Worm (Caenorhabditis elegans): ENCODE results near the gene srx-6.

The srx-6 gene

DNA sequence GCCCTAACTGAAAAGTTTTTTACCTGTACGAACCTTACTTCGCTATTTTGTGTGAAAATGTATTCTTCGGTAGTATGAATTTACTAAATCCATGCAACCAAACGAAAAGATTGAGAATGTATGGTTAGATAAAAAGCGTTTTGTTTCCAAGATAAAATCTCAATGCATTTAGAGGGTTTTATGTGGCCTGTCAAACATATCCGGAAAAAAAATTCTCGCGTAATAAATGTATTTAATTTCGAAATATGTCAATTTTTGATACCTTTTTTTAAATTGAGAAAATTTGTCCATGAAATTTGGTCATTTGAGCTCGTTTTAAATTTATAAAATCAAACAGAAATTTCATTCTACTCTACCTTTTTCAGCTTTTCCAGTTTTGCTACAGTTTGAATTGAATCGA is 17.9 kb downstream of the srx-6 start, which contains the start of gene F07G11.4:
TSS of gene F07G11.4 (minus strand) at position 101 of the 400 bp plus-strand sequence.
- TF ChIP-seq lag-1 (GFP tag; IDR thresholded peaks at IDR 0.05) (no peak), ztf-6 (GFP tag; IDR thresholded peaks at IDR 0.05) (no peak), ceh-91 (GFP tag; IDR thresholded peaks at IDR 0.05) (no peak), efl-1 (GFP tag; optimal IDR thresholded peaks at IDR 0.05) (no peak), chd-7 (tag; optimal IDR thresholded peaks at IDR 0.05) (no peak), unc-62 (GFP tag; optimal IDR thresholded peaks at IDR 0.05) (no peak), athp-1 (tag; optimal IDR thresholded peaks at IDR 0.05) (no peak), ekl-4 (GFP tag; IDR thresholded peaks at IDR 0.05) (no peak), T26A5.8 (tag; optimal IDR thresholded peaks at IDR 0.05) (no peak), ets-4 (GFP tag; optimal IDR thresholded peaks at IDR 0.05) (no peak), rpc-1 (optimal IDR thresholded peaks at IDR 0.05) (no peak), rpc-1 (tag; optimal IDR thresholded peaks at IDR 0.05) (no peak), lin-54 (GFP tag; optimal IDR thresholded peaks at IDR 0.05) (no peak), madf-10 (tag; optimal IDR thresholded peaks at IDR 0.05) (no peak), Y53F4B.3 (GFP tag; IDR thresholded peaks at IDR 0.05) (no peak), B0035.1 (tag; optimal IDR thresholded peaks at IDR 0.05) (no peak)

DNA sequence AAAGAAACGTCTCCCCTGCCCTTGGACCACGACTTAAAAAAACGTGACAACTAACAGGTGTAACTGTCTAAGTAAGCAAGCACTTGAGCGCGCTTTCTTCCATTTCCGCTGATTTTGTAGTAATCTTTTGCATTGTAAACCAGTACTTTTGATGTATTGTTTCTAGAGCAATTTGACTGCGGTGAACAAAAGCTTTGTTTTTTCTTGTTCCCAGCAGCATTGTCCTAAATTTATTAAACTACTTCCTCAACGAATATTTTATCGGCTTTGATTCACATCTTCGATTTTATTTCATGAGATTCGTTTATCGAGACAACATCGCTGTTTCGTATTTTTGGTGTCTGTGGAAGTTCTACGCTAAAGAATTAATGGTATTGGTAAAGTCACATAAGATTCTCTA is 24.4 kb downstream of the srx-6 start, which contains the start of gene C13A2.1:
TSS of gene C13A2.1 (plus strand) at position 301 of the 400 bp plus-strand sequence.
- TF ChIP-seq B0035.1 (tag; optimal IDR thresholded peaks at IDR 0.05), result no peak
- TF ChIP-seq efl-1 (GFP tag; optimal IDR thresholded peaks at IDR 0.05), result no peak
- no peak for TF ChIP-seq C06A6.2 (GFP tag; conservative IDR thresholded peaks at IDR 0.05)
- no peak for TF ChIP-seq hmg-1.2 (GFP tag; IDR thresholded peaks at IDR 0.05)

DNA sequence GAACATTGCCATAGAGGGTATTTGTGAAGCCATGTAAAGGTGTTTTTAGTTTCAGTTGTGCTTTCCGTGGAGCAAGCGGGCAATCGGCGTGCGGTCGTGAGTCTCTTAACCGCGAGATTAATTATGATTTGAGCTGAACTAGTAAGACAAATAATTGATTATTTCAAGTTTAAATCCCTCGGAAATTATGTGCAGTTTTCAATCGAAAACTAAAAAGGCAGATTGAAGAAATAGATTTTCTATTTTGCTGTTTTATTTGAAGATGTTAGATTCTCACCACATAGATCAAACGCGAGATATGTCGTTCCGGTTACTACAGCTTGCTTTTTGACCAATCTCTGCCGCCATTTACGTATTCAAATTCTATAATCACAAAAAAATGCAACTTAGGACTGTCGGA is 31.1 kb downstream of the srx-6 start, which contains the start of gene C13A2.3:
TSS of gene C13A2.3 (plus strand) at position 301 of the 400 bp plus-strand sequence.
- no peak for TF ChIP-seq tlf-1 (GFP tag; optimal IDR thresholded peaks at IDR 0.05)
- TF ChIP-seq madf-3 (GFP tag; IDR thresholded peaks at IDR 0.05), result no peak
- no peak for TF ChIP-seq F52B5.7 (tag; optimal IDR thresholded peaks at IDR 0.05)
- no peak for TF ChIP-seq athp-1 (tag; optimal IDR thresholded peaks at IDR 0.05)
- TF ChIP-seq aptf-3 (GFP tag; IDR thresholded peaks at IDR 0.05), result no peak
- TF ChIP-seq ama-1 (optimal IDR thresholded peaks at IDR 0.05), result no peak
- no peak for TF ChIP-seq ama-1 (GFP tag; optimal IDR thresholded peaks at IDR 0.05)
- no peak for TF ChIP-seq sdz-38 (tag; optimal IDR thresholded peaks at IDR 0.05)
- no peak for TF ChIP-seq F22D6.2 (tag; optimal IDR thresholded peaks at IDR 0.05)
- TF ChIP-seq snpc-4 (GFP tag; optimal IDR thresholded peaks at IDR 0.05), result no peak
- no peak for TF ChIP-seq snpc-4 (tag; optimal IDR thresholded peaks at IDR 0.05)
- no peak for TF ChIP-seq mes-4 (tag; optimal IDR thresholded peaks at IDR 0.05)
- TF ChIP-seq mcd-1 (GFP tag; IDR thresholded peaks at IDR 0.05), result no peak
- no peak for TF ChIP-seq ztf-6 (GFP tag; IDR thresholded peaks at IDR 0.05)

DNA sequence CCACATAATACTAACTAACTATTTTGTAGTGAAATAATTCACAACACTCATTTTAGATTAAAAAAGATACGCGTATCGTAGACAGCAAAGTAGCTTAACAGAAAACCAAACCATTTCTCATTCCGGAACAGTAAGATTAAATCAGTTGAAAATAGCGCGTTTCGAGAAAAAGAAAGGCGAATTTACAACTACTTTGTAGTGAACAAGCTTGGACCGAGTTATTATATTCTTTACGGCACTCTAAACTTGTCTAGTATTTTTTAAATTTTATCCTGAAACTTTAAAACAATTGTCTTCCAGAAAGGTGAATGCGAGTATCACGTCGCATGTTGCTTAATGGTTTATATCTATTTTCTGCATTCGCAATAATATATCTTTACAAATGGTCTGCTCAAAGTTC is 34.0 kb downstream of the srx-6 start, which contains the start of gene C13A2.4:
TSS of gene C13A2.4 (plus strand) at position 301 of the 400 bp plus-strand sequence.
- TF ChIP-seq T26A5.8 (tag; optimal IDR thresholded peaks at IDR 0.05) (no peak), madf-8 (GFP tag; conservative IDR thresholded peaks at IDR 0.05) (no peak), egrh-3 (GFP tag; IDR thresholded peaks at IDR 0.05) (no peak), lin-54 (GFP tag; optimal IDR thresholded peaks at IDR 0.05) (no peak), Y79H2A.3 (GFP tag; conservative IDR thresholded peaks at IDR 0.05) (no peak), attf-5 (GFP tag; optimal IDR thresholded peaks at IDR 0.05) (no peak), cebp-1 (GFP tag; IDR thresholded peaks at IDR 0.05) (no peak), cebp-1 (tag; optimal IDR thresholded peaks at IDR 0.05) (no peak), cebp-2 (GFP tag; IDR thresholded peaks at IDR 0.05) (no peak), Y67H2A.10 (GFP tag; conservative IDR thresholded peaks at IDR 0.05) (no peak), madf-6 (GFP tag; IDR thresholded peaks at IDR 0.05) (no peak)

Data from whole organism, young adult.